Fruit fly (Drosophila melanogaster) whole organism, wandering third instar larva: ENCODE measurements around the gene CG9902.

Experiments used
- CG32264 ChIP-seq: fragments of 200-800 bp; sonication (Bioruptor generic); optimal IDR thresholded peaks from 2 replicates; lab custom pipeline; 2016; ENCODE audit warnings: missing biosample characterization, missing genetic modification characterization
- Dfd ChIP-seq: fragments of >200 bp; optimal IDR thresholded peaks from 2 replicates; lab custom pipeline; 2017; ENCODE audit warnings: missing biosample characterization, missing genetic modification characterization
- GATAd ChIP-seq: sonication (Bioruptor generic); optimal IDR thresholded peaks from 2 replicates; lab custom pipeline; 2016; ENCODE audit warnings: missing biosample characterization, missing genetic modification characterization
- Hnf4 ChIP-seq: fragments of 200-800 bp; sonication (Bioruptor generic); optimal IDR thresholded peaks from 2 replicates; lab custom pipeline; 2016; ENCODE audit warnings: missing biosample characterization, mild to moderate bottlenecking, missing genetic modification characterization
- Jra ChIP-seq: sonication (Bioruptor generic); optimal IDR thresholded peaks from 2 replicates; lab custom pipeline; 2016; ENCODE audit warnings: missing biosample characterization, missing genetic modification characterization
- Mio ChIP-seq: sonication (Bioruptor generic); optimal IDR thresholded peaks from 2 replicates; lab custom pipeline; 2016; ENCODE audit warnings: missing biosample characterization, missing genetic modification characterization
- OdsH ChIP-seq: fragments of 200-800 bp; sonication (Bioruptor generic); optimal IDR thresholded peaks from 2 replicates; lab custom pipeline; 2016; ENCODE audit warnings: missing biosample characterization, mild to moderate bottlenecking, missing genetic modification characterization
- br ChIP-seq: fragments of 200-800 bp; sonication (Bioruptor generic); optimal IDR thresholded peaks from 2 replicates; lab custom pipeline; 2016; ENCODE audit warnings: missing biosample characterization, missing genetic modification characterization
- dl ChIP-seq, 2 experiments: fragments of 175-275, 200-275 bp in 1 of 2; fragments of 200-275 bp in 1 of 2; sonication (Bioruptor generic); optimal IDR thresholded peaks; lab custom pipeline; 2018; ENCODE audit warnings: mild to moderate bottlenecking in 2 of 2, missing biosample characterization in 2 of 2, missing genetic modification characterization in 2 of 2, moderate library complexity in 2 of 2; ENCODE audit not compliant: partially characterized antibody in 2 of 2, insufficient read depth in 1 of 2
- dmrt93B ChIP-seq: fragments of 200-800 bp; sonication (Bioruptor generic); optimal IDR thresholded peaks from 2 replicates; lab custom pipeline; 2018; ENCODE audit warnings: missing biosample characterization, mild to moderate bottlenecking, missing genetic modification characterization
- dsf ChIP-seq: sonication (Bioruptor generic); optimal IDR thresholded peaks from 2 replicates; lab custom pipeline; 2016; ENCODE audit warnings: missing biosample characterization, missing genetic modification characterization, borderline replicate concordance
- ey ChIP-seq: fragments of 200-800 bp; sonication (Bioruptor generic); optimal IDR thresholded peaks from 2 replicates; lab custom pipeline; 2016; ENCODE audit warnings: missing biosample characterization, missing genetic modification characterization
- fru ChIP-seq: fragments of 200-800 bp; sonication (Bioruptor generic); optimal IDR thresholded peaks from 3 replicates; lab custom pipeline; 2016; ENCODE audit warnings: missing biosample characterization, mild to moderate bottlenecking, missing genetic modification characterization
- h ChIP-seq: fragments of 200-800 bp; sonication (Bioruptor generic); optimal IDR thresholded peaks from 3 replicates; lab custom pipeline; 2016; ENCODE audit warnings: missing biosample characterization, mild to moderate bottlenecking, missing genetic modification characterization
- jim ChIP-seq: fragments of 175-275, 200-325 bp; sonication (Bioruptor generic); optimal IDR thresholded peaks from 2 replicates; lab custom pipeline; 2016; ENCODE audit warnings: missing biosample characterization, mild to moderate bottlenecking, missing genetic modification characterization
- pan ChIP-seq: fragments of >200 bp; optimal IDR thresholded peaks from 2 replicates; lab custom pipeline; 2017
- usp ChIP-seq: fragments of >200 bp; optimal IDR thresholded peaks from 2 replicates; lab custom pipeline; 2017; ENCODE audit warnings: missing biosample characterization, missing genetic modification characterization
- woc ChIP-seq: sonication (Bioruptor generic); optimal IDR thresholded peaks from 2 replicates; lab custom pipeline; 2016; ENCODE audit warnings: missing biosample characterization, mild to moderate bottlenecking, missing genetic modification characterization

The CG9902 gene

dm6 chrX:16525315-16525714 lies 22.0 kb downstream of the CG9902 start, which contains the start of gene Cnx14D:
TSS of gene Cnx14D (minus strand) at chrX:16525415.
- no peak for TF ChIP-seq jim (GFP tag; lab: Kevin White, UChicago)
- no peak for TF ChIP-seq Dfd (GFP tag; lab: Kevin White, UChicago)
- TF ChIP-seq ey (GFP tag; lab: Kevin White, UChicago) = no peak
- TF ChIP-seq pan (lab: Kevin White, UChicago) = no peak
- TF ChIP-seq GATAd (GFP tag; lab: Kevin White, UChicago) = no peak
- TF ChIP-seq Hnf4 (GFP tag; lab: Kevin White, UChicago) = no peak
- no peak for TF ChIP-seq OdsH (GFP tag; lab: Kevin White, UChicago)
- no peak for TF ChIP-seq h
- no peak for TF ChIP-seq CG32264 (GFP tag; lab: Kevin White, UChicago)
- no peak for TF ChIP-seq woc
- no peak for TF ChIP-seq dsf (GFP tag; lab: Kevin White, UChicago)
- TF ChIP-seq usp (GFP tag; lab: Kevin White, UChicago) = no peak
- TF ChIP-seq dl (GFP tag; optimal IDR thresholded peaks at IDR 0.05; lab: Kevin White, UChicago; ENCODE audit: insufficient read depth in 1 of 2, partially characterized antibody in 2 of 2) = no peak
- no peak for TF ChIP-seq dmrt93B (GFP tag; lab: Kevin White, UChicago)
- no peak for TF ChIP-seq Jra (GFP tag; lab: Kevin White, UChicago)
- TF ChIP-seq fru = no peak
- no peak for TF ChIP-seq Mio
- no peak for TF ChIP-seq br (GFP tag; lab: Kevin White, UChicago)
